Fruit fly (Drosophila melanogaster) whole organism, embryonic: Measurements from ENCODE around the gene slif.

Experiments used
- Ada2b ChIP-seq: fragments of 200-800 bp; sonication (Bioruptor generic); IDR thresholded peaks from 2 replicates; pipeline ENCODE4 v1.3.6; 2022; ENCODE audit warnings: missing biosample characterization, missing genetic modification characterization
- Bgb ChIP-seq: fragments of 200-800 bp; sonication (Bioruptor generic); IDR thresholded peaks from 2 replicates; pipeline ENCODE4 v1.3.6; 2022; ENCODE audit warnings: missing biosample characterization, missing genetic modification characterization; ENCODE audit not compliant: partially characterized antibody
- CG10209 ChIP-seq: fragments of 200-800 bp; sonication (Bioruptor generic); optimal IDR thresholded peaks from 3 replicates; lab custom pipeline; 2017; ENCODE audit warnings: missing biosample characterization, mild to moderate bottlenecking, missing genetic modification characterization, missing genetic modification reagents
- CG10565 ChIP-seq: fragments of 200-800 bp; sonication (Bioruptor generic); optimal IDR thresholded peaks from 3 replicates; lab custom pipeline; 2016; ENCODE audit warnings: missing biosample characterization, mild to moderate bottlenecking, missing genetic modification characterization
- CG10979 ChIP-seq: fragments of 200-800 bp; sonication (Bioruptor generic); optimal IDR thresholded peaks from 2 replicates; lab custom pipeline; 2018; ENCODE audit warnings: missing biosample characterization, mild to moderate bottlenecking, missing genetic modification characterization, moderate library complexity
- CG12236 ChIP-seq: fragments of 200-800 bp; sonication (Bioruptor generic); optimal IDR thresholded peaks from 2 replicates; lab custom pipeline; 2016; ENCODE audit warnings: missing biosample characterization, missing genetic modification characterization
- CG13424 ChIP-seq: fragments of 200-800 bp; sonication (Bioruptor generic); optimal IDR thresholded peaks from 2 replicates; lab custom pipeline; 2019; ENCODE audit warnings: missing biosample characterization, mild to moderate bottlenecking, missing genetic modification characterization, moderate library complexity
- CG14710 ChIP-seq: fragments of 200-800 bp; sonication (Bioruptor generic); optimal IDR thresholded peaks from 3 replicates; lab custom pipeline; 2019; ENCODE audit warnings: missing biosample characterization, mild to moderate bottlenecking, missing genetic modification characterization, moderate library complexity
- CG15073 ChIP-seq: fragments of 200-800 bp; sonication (Bioruptor generic); optimal IDR thresholded peaks from 2 replicates; lab custom pipeline; 2016; ENCODE audit warnings: missing biosample characterization, missing genetic modification characterization
- CG15269 ChIP-seq: fragments of 200-800 bp; sonication (Bioruptor generic); optimal IDR thresholded peaks from 2 replicates; lab custom pipeline; 2018; ENCODE audit warnings: missing biosample characterization, mild to moderate bottlenecking, missing genetic modification characterization, moderate library complexity
- CG1603 ChIP-seq: fragments of 200-800 bp; sonication (Bioruptor generic); optimal IDR thresholded peaks from 2 replicates; lab custom pipeline; 2019; ENCODE audit warnings: missing biosample characterization, mild to moderate bottlenecking, missing genetic modification characterization, moderate library complexity
- CG33213 ChIP-seq: fragments of 200-800 bp; sonication (Bioruptor generic); optimal IDR thresholded peaks from 3 replicates; lab custom pipeline; 2016; ENCODE audit warnings: missing biosample characterization, missing genetic modification characterization
- CG34376 ChIP-seq: fragments of 200-800 bp; sonication (Bioruptor generic); optimal IDR thresholded peaks from 2 replicates; lab custom pipeline; 2018; ENCODE audit warnings: missing biosample characterization, mild to moderate bottlenecking, missing genetic modification characterization
- CG6254 ChIP-seq: fragments of 200-800 bp; sonication (Bioruptor generic); optimal IDR thresholded peaks from 3 replicates; lab custom pipeline; 2017; ENCODE audit warnings: mild to moderate bottlenecking, missing biosample characterization, missing genetic modification reagents, missing genetic modification characterization
- CG6791 ChIP-seq: fragments of 200-800 bp; sonication (Bioruptor generic); IDR thresholded peaks from 3 replicates; pipeline ENCODE4 v1.3.6; 2022; ENCODE audit warnings: missing biosample characterization, missing genetic modification characterization; ENCODE audit not compliant: partially characterized antibody
- CrebB ChIP-seq: fragments of 200-800 bp; sonication (Bioruptor generic); optimal IDR thresholded peaks from 3 replicates; lab custom pipeline; 2018; ENCODE audit warnings: missing biosample characterization, mild to moderate bottlenecking, missing genetic modification characterization
- D19A ChIP-seq: fragments of 200-800 bp; optimal IDR thresholded peaks from 3 replicates; lab custom pipeline; 2019; ENCODE audit warnings: missing biosample characterization, mild to moderate bottlenecking, missing genetic modification characterization, moderate library complexity
- Gug ChIP-seq: fragments of 200-800 bp; sonication (Bioruptor generic); IDR thresholded peaks from 4 replicates; pipeline ENCODE4 v1.3.6; 2022; ENCODE audit warnings: missing biosample characterization, missing genetic modification characterization
- HLH4C ChIP-seq: fragments of 200-800 bp; sonication (Bioruptor generic); IDR thresholded peaks from 3 replicates; pipeline ENCODE4 v1.3.6; 2022; ENCODE audit warnings: missing biosample characterization, missing genetic modification characterization; ENCODE audit not compliant: partially characterized antibody
- HmgD ChIP-seq: fragments of 200-800 bp; sonication (Bioruptor generic); optimal IDR thresholded peaks from 3 replicates; lab custom pipeline; 2016; ENCODE audit warnings: missing biosample characterization, missing genetic modification characterization
- Hsf ChIP-seq: fragments of 200-800 bp; sonication (Bioruptor generic); optimal IDR thresholded peaks from 3 replicates; lab custom pipeline; 2016; ENCODE audit warnings: missing biosample characterization, missing genetic modification characterization
- Meics ChIP-seq: fragments of 200-800 bp; sonication (Bioruptor generic); optimal IDR thresholded peaks from 2 replicates; lab custom pipeline; 2017; ENCODE audit warnings: missing biosample characterization, mild to moderate bottlenecking, missing genetic modification characterization
- NC2β ChIP-seq: fragments of 200-800 bp; sonication (Bioruptor generic); optimal IDR thresholded peaks from 2 replicates; lab custom pipeline; 2016; ENCODE audit warnings: missing biosample characterization, missing genetic modification characterization
- Opbp ChIP-seq: fragments of 200-800 bp; sonication (Bioruptor generic); IDR thresholded peaks from 3 replicates; pipeline ENCODE4 v1.3.6; 2022; ENCODE audit warnings: missing biosample characterization, missing genetic modification characterization; ENCODE audit not compliant: partially characterized antibody
- Rfx ChIP-seq: fragments of 200-800 bp; sonication (Bioruptor generic); IDR thresholded peaks from 2 replicates; pipeline ENCODE4 v1.3.6; 2022; ENCODE audit warnings: missing biosample characterization, missing genetic modification characterization
- Sry-δ ChIP-seq: fragments of 200-800 bp; sonication (Bioruptor generic); optimal IDR thresholded peaks from 2 replicates; lab custom pipeline; 2016; ENCODE audit warnings: missing biosample characterization, missing genetic modification characterization
- Ssrp ChIP-seq: fragments of 200-800 bp; sonication (Bioruptor generic); optimal IDR thresholded peaks from 2 replicates; lab custom pipeline; 2018; ENCODE audit warnings: missing biosample characterization, mild to moderate bottlenecking, missing genetic modification characterization, moderate library complexity
- Stat92E ChIP-seq, 3 experiments: fragments of >200 bp in 2 of 3; fragments of 200-800 bp in 1 of 3; sonication (Bioruptor generic) in 1 of 3; optimal IDR thresholded peaks; 2 replicates each; lab custom pipeline; 2017 to 2019; ENCODE audit warnings: missing biosample characterization in 3 of 3, missing genetic modification characterization in 3 of 3, mild to moderate bottlenecking in 1 of 3, moderate library complexity in 1 of 3
- btn ChIP-seq: fragments of 200-800 bp; sonication (Bioruptor generic); optimal IDR thresholded peaks from 2 replicates; lab custom pipeline; 2016; ENCODE audit warnings: missing biosample characterization, missing genetic modification characterization
- chinmo ChIP-seq: fragments of 200-800 bp; sonication (Bioruptor generic); IDR thresholded peaks from 4 replicates; pipeline ENCODE4 v1.3.6; 2022; ENCODE audit warnings: missing biosample characterization, missing genetic modification characterization; ENCODE audit not compliant: partially characterized antibody
- gfzf ChIP-seq: fragments of 200-800 bp; sonication (Bioruptor generic); optimal IDR thresholded peaks from 2 replicates; lab custom pipeline; 2016; ENCODE audit warnings: missing biosample characterization, mild to moderate bottlenecking, missing genetic modification characterization, moderate library complexity
- grau ChIP-seq: fragments of 200-800 bp; optimal IDR thresholded peaks from 3 replicates; lab custom pipeline; 2019; ENCODE audit warnings: missing biosample characterization, mild to moderate bottlenecking, missing genetic modification characterization, moderate library complexity
- gt ChIP-seq: fragments of 200-800 bp; sonication (Bioruptor generic); IDR thresholded peaks from 2 replicates; pipeline ENCODE4 v1.3.6; 2022; ENCODE audit warnings: missing biosample characterization, missing genetic modification characterization
- hb ChIP-seq: fragments of 200-800 bp; sonication (Bioruptor generic); IDR thresholded peaks from 3 replicates; pipeline ENCODE4 v1.3.6; 2022; ENCODE audit warnings: missing biosample characterization, missing genetic modification characterization; ENCODE audit not compliant: partially characterized antibody
- her ChIP-seq: fragments of 200-800 bp; sonication (Bioruptor generic); optimal IDR thresholded peaks from 2 replicates; lab custom pipeline; 2016; ENCODE audit warnings: missing biosample characterization, missing genetic modification characterization
- nerfin-2 ChIP-seq: fragments of 200-800 bp; sonication (Bioruptor generic); IDR thresholded peaks from 2 replicates; pipeline ENCODE4 v1.3.6; 2022; ENCODE audit warnings: missing biosample characterization, missing genetic modification characterization; ENCODE audit not compliant: partially characterized antibody
- nom ChIP-seq: fragments of 200-800 bp; sonication (Bioruptor generic); optimal IDR thresholded peaks from 2 replicates; lab custom pipeline; 2017; ENCODE audit warnings: missing biosample characterization, missing genetic modification characterization, mild to moderate bottlenecking, moderate library complexity, missing genetic modification reagents
- pfk ChIP-seq: fragments of 200-800 bp; sonication (Bioruptor generic); optimal IDR thresholded peaks from 2 replicates; lab custom pipeline; 2018; ENCODE audit warnings: missing biosample characterization, mild to moderate bottlenecking, missing genetic modification characterization, moderate library complexity
- rib ChIP-seq: fragments of 200-800 bp; sonication (Bioruptor generic); IDR thresholded peaks from 2 replicates; pipeline ENCODE4 v1.3.6; 2022; ENCODE audit warnings: missing biosample characterization, missing genetic modification characterization
- row ChIP-seq: fragments of 200-800 bp; sonication (Bioruptor generic); IDR thresholded peaks from 3 replicates; pipeline ENCODE4 v1.3.6; 2022; ENCODE audit warnings: missing biosample characterization, missing genetic modification characterization
- scrt ChIP-seq: fragments of 200-800 bp; sonication (Bioruptor generic); optimal IDR thresholded peaks from 2 replicates; lab custom pipeline; 2018; ENCODE audit warnings: missing biosample characterization, mild to moderate bottlenecking, missing genetic modification characterization, moderate library complexity
- sd ChIP-seq: fragments of 200-800 bp; sonication (Bioruptor generic); optimal IDR thresholded peaks from 3 replicates; lab custom pipeline; 2018; ENCODE audit warnings: missing biosample characterization, mild to moderate bottlenecking, missing genetic modification characterization, moderate library complexity
- sens ChIP-seq: fragments of 200-800 bp; sonication (Bioruptor generic); peaks from one replicate; lab custom pipeline; 2016; ENCODE audit warnings: missing biosample characterization, missing genetic modification characterization
- sna ChIP-seq: fragments of 200-800 bp; sonication (Bioruptor generic); IDR thresholded peaks from 2 replicates; pipeline ENCODE4 v1.3.6; 2022; ENCODE audit warnings: missing biosample characterization, missing genetic modification characterization; ENCODE audit not compliant: partially characterized antibody
- trem ChIP-seq: fragments of 200-800 bp; optimal IDR thresholded peaks from 3 replicates; lab custom pipeline; 2019; ENCODE audit warnings: missing biosample characterization, mild to moderate bottlenecking, missing genetic modification characterization, moderate library complexity
- unpg ChIP-seq: fragments of 200-800 bp; sonication (Bioruptor generic); optimal IDR thresholded peaks from 3 replicates; lab custom pipeline; 2018; ENCODE audit warnings: missing biosample characterization, mild to moderate bottlenecking, missing genetic modification characterization, moderate library complexity

slif gene

DNA sequence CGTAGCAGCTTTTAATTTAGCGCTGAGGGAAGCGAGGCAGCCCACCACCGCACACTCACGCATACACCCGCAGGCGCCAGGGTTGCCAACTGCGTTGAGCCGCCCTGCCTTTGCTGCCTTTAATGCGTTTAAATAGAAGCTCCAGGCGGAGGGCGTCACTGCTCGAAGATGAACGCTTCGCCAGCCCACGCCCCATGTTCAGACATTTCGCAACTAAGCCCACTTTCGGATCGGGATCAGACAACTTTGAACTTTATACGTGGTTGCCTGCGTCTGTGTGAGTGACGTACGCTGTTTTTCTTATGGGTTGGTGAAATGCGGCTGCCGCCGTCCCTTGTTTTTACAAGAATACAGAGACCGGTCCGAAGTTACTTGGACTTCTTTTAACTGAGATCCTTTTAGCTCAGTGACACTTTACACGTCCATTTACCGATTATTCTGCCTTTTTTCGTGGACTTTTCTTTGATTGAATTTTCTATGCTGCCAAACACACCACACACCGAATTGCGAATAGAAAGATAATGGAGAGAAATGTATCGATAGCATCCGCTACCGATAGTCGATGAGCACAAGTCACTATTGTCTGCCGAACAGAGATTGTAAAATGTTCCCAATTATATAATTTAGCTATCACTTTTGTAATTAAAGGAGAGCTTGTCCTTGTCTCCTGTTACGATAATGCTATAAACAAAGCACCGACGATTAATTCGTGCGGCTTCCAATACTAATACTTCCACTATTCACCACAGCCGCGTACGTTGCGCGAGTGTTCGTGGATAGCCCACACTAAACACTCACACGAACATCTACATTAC, 9.6 kb upstream of the slif start (continued):
- TF ChIP-seq gt (GFP tag; lab: Robert Waterston, UW) = no peak
- no peak for TF ChIP-seq Gug (GFP tag; lab: Robert Waterston, UW)
- TF ChIP-seq sd (tag; lab: Kevin White, UChicago) = no peak
- peak; percentile 29 for TF ChIP-seq CG34376 (GFP tag; lab: Kevin White, UChicago)
- peak; percentile 14 for TF ChIP-seq CG13424 (tag; lab: Kevin White, UChicago)
- no peak for TF ChIP-seq CG10209
- no peak for TF ChIP-seq Ada2b
- TF ChIP-seq D19A (tag; lab: Kevin White, UChicago) = no peak
- TF ChIP-seq NC2β (GFP tag; lab: Kevin White, UChicago) = no peak
- TF ChIP-seq CG12236 (GFP tag; lab: Kevin White, UChicago) = no peak
- no peak for TF ChIP-seq trem (tag; lab: Kevin White, UChicago)

DNA sequence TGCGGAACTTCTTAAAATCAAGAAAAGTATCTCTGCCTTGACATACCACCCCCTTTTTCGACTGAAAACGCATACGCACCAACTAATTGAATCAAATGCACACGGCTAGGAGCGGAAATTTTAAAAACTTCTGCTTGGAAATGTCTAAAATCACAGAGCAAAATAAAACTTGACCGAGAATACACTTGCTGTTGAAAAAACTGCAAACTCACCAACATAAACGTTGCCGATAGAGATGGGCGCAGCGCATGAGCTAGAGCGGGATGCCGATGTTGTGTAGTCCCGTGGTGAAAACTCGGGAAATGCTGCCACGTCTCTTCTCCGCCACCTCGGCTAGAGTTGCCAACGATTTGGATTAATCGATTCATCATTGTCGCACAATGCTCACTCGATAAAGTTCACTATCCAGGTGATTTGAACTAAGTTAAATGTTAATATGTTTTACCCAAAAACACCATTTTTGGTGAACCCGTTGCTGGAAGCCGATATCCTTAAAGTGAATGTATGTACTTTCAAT, 8.9 kb upstream of the slif start, which contains the start of the genes CG11109 and Arf1:
TSS of gene CG11109 (plus strand) at position 356 of the 517 bp plus-strand sequence.
TSS of gene Arf1 (minus strand) at position 387 of the 517 bp plus-strand sequence.
- TF ChIP-seq CrebB (tag; lab: Kevin White, UChicago) (peak; percentile 36), Rfx (GFP tag; lab: Robert Waterston, UW) (peak; percentile 56), nom (GFP tag; lab: Kevin White, UChicago) (peak; percentile 12), nerfin-2 (GFP tag; lab: Robert Waterston, UW) (peak; percentile 56; the same call in 1 of the 2 replicates), CG10979 (peak; percentile 3), Hsf (no peak), gfzf (GFP tag; lab: Kevin White, UChicago) (peak; percentile 7), Stat92E (GFP tag; optimal IDR thresholded peaks at IDR 0.05; lab: Kevin White, UChicago) (peak in 1 of 3 experiments; percentile 15), Meics (GFP tag; lab: Kevin White, UChicago) (no peak), btn (GFP tag; lab: Kevin White, UChicago) (no peak), unpg (GFP tag; lab: Kevin White, UChicago) (no peak), CG15073 (GFP tag; lab: Kevin White, UChicago) (no peak), CG33213 (GFP tag; lab: Kevin White, UChicago) (no peak), NC2β (GFP tag; lab: Kevin White, UChicago) (no peak), CG6791 (GFP tag; lab: Robert Waterston, UW) (peak; percentile 89), row (GFP tag; lab: Robert Waterston, UW) (peak; percentile 60), HLH4C (GFP tag; lab: Robert Waterston, UW) (peak; percentile 59; the same call in 2 of the 3 replicates), scrt (GFP tag; lab: Kevin White, UChicago) (no peak), sens (no peak), rib (GFP tag; lab: Robert Waterston, UW) (no peak), sna (GFP tag; lab: Robert Waterston, UW) (peak; percentile 13), Bgb (GFP tag; lab: Robert Waterston, UW) (peak; percentile 85), CG10565 (GFP tag; lab: Kevin White, UChicago) (no peak), HmgD (GFP tag; lab: Kevin White, UChicago) (peak; percentile 2), CG1603 (tag; lab: Kevin White, UChicago) (peak; percentile 75), CG14710 (peak; percentile 64), her (peak; percentile 44), pfk (peak; percentile 19), CG15269 (tag; lab: Kevin White, UChicago) (no peak), hb (GFP tag; lab: Robert Waterston, UW) (peak; percentile 7; the same call in 1 of the 3 replicates), Ssrp (no peak), chinmo (GFP tag; lab: Robert Waterston, UW) (peak; percentile 80), grau (tag; lab: Kevin White, UChicago) (peak; percentile 24), CG6254 (GFP tag; lab: Kevin White, UChicago) (no peak), Sry-δ (GFP tag; lab: Kevin White, UChicago) (peak; percentile 85), Opbp (GFP tag; lab: Robert Waterston, UW) (peak; percentile 82)
